Fruit fly (Drosophila melanogaster) whole organism, embryonic: ENCODE data around the gene odd.

Experiments
- ATbp ChIP-seq: fragments of 200-800 bp; sonication (Bioruptor generic); optimal IDR thresholded peaks from 2 replicates; lab custom pipeline; 2017; ENCODE audit warnings: missing biosample characterization, mild to moderate bottlenecking, missing genetic modification characterization, missing genetic modification reagents
- Abd-B ChIP-seq: fragments of 200-800 bp; sonication (Bioruptor generic); optimal IDR thresholded peaks from 2 replicates; lab custom pipeline; 2018; ENCODE audit warnings: missing biosample characterization, mild to moderate bottlenecking, missing genetic modification characterization, moderate library complexity
- Atf-2 ChIP-seq: fragments of 200-800 bp; sonication (Bioruptor generic); optimal IDR thresholded peaks from 2 replicates; lab custom pipeline; 2016; ENCODE audit warnings: missing biosample characterization, missing genetic modification characterization
- Bteb2 ChIP-seq: fragments of 200-800 bp; sonication (Bioruptor generic); optimal IDR thresholded peaks from 2 replicates; lab custom pipeline; 2016; ENCODE audit warnings: missing biosample characterization, missing genetic modification characterization
- CG10147 ChIP-seq: fragments of 200-800 bp; sonication (Bioruptor generic); optimal IDR thresholded peaks from 2 replicates; lab custom pipeline; 2019; ENCODE audit warnings: missing biosample characterization, mild to moderate bottlenecking, missing genetic modification characterization, moderate library complexity
- CG10979 ChIP-seq: fragments of 200-800 bp; sonication (Bioruptor generic); optimal IDR thresholded peaks from 2 replicates; lab custom pipeline; 2018; ENCODE audit warnings: missing biosample characterization, mild to moderate bottlenecking, missing genetic modification characterization, moderate library complexity
- CG12071 ChIP-seq: fragments of 200-800 bp; sonication (Bioruptor generic); optimal IDR thresholded peaks from 3 replicates; lab custom pipeline; 2018; ENCODE audit warnings: missing biosample characterization, mild to moderate bottlenecking, missing genetic modification characterization
- CG12219 ChIP-seq: fragments of 200-800 bp; sonication (Bioruptor generic); optimal IDR thresholded peaks from 3 replicates; lab custom pipeline; 2018; ENCODE audit warnings: missing biosample characterization, mild to moderate bottlenecking, missing genetic modification characterization
- CG15269 ChIP-seq: fragments of 200-800 bp; sonication (Bioruptor generic); optimal IDR thresholded peaks from 2 replicates; lab custom pipeline; 2018; ENCODE audit warnings: missing biosample characterization, mild to moderate bottlenecking, missing genetic modification characterization, moderate library complexity
- CG2129 ChIP-seq: fragments of 200-800 bp; sonication (Bioruptor generic); IDR thresholded peaks from 2 replicates; pipeline ENCODE4 v1.3.6; 2022; ENCODE audit warnings: missing biosample characterization, missing genetic modification characterization; ENCODE audit not compliant: partially characterized antibody
- CG2875 ChIP-seq: fragments of 200-800 bp; sonication (Bioruptor generic); optimal IDR thresholded peaks from 2 replicates; lab custom pipeline; 2017; ENCODE audit warnings: missing biosample characterization, mild to moderate bottlenecking, missing genetic modification characterization, missing genetic modification reagents
- CG30403 ChIP-seq: fragments of 200-800 bp; sonication (Bioruptor generic); optimal IDR thresholded peaks from 3 replicates; lab custom pipeline; 2016; ENCODE audit warnings: missing biosample characterization, missing genetic modification characterization
- CG3281 ChIP-seq: fragments of 200-800 bp; sonication (Bioruptor generic); optimal IDR thresholded peaks from 3 replicates; lab custom pipeline; 2017; ENCODE audit warnings: missing biosample characterization, mild to moderate bottlenecking, missing genetic modification characterization
- CG33557 ChIP-seq: fragments of 200-800 bp; sonication (Bioruptor generic); optimal IDR thresholded peaks from 2 replicates; lab custom pipeline; 2019; ENCODE audit warnings: missing biosample characterization, mild to moderate bottlenecking, missing genetic modification characterization, moderate library complexity
- CG6254 ChIP-seq: fragments of 200-800 bp; sonication (Bioruptor generic); optimal IDR thresholded peaks from 3 replicates; lab custom pipeline; 2017; ENCODE audit warnings: mild to moderate bottlenecking, missing biosample characterization, missing genetic modification reagents, missing genetic modification characterization
- CG7786 ChIP-seq: fragments of 200-800 bp; sonication (Bioruptor generic); optimal IDR thresholded peaks from 2 replicates; lab custom pipeline; 2016; ENCODE audit warnings: missing biosample characterization, missing genetic modification characterization
- CG7839 ChIP-seq: fragments of 200-800 bp; sonication (Bioruptor generic); optimal IDR thresholded peaks from 3 replicates; lab custom pipeline; 2018; ENCODE audit warnings: missing biosample characterization, mild to moderate bottlenecking, missing genetic modification characterization, moderate library complexity
- CG8089 ChIP-seq: fragments of 200-800 bp; sonication (Bioruptor generic); optimal IDR thresholded peaks from 3 replicates; lab custom pipeline; 2016; ENCODE audit warnings: missing biosample characterization, missing genetic modification characterization
- CG9797 ChIP-seq: fragments of 200-800 bp; sonication (Bioruptor generic); optimal IDR thresholded peaks from 3 replicates; lab custom pipeline; 2018; ENCODE audit warnings: missing biosample characterization, mild to moderate bottlenecking, missing genetic modification characterization
- Dp ChIP-seq: fragments of 200-800 bp; sonication (Bioruptor generic); optimal IDR thresholded peaks from 2 replicates; lab custom pipeline; 2018; ENCODE audit warnings: missing biosample characterization, mild to moderate bottlenecking, missing genetic modification characterization, moderate library complexity
- Hmr ChIP-seq: fragments of 200-800 bp; sonication (Bioruptor generic); optimal IDR thresholded peaks from 3 replicates; lab custom pipeline; 2017; ENCODE audit warnings: mild to moderate bottlenecking, missing biosample characterization, missing genetic modification reagents, missing genetic modification characterization
- Opbp ChIP-seq: fragments of 200-800 bp; sonication (Bioruptor generic); IDR thresholded peaks from 3 replicates; pipeline ENCODE4 v1.3.6; 2022; ENCODE audit warnings: missing biosample characterization, missing genetic modification characterization; ENCODE audit not compliant: partially characterized antibody
- PHDP ChIP-seq: fragments of 200-800 bp; sonication (Bioruptor generic); optimal IDR thresholded peaks from 3 replicates; lab custom pipeline; 2018; ENCODE audit warnings: missing biosample characterization, mild to moderate bottlenecking, missing genetic modification characterization, moderate library complexity
- Pdp1 ChIP-seq, 2 experiments: fragments of 200-800 bp; sonication (Bioruptor generic); optimal IDR thresholded peaks; 3 replicates each; lab custom pipeline; 2016; ENCODE audit warnings: missing biosample characterization in 2 of 2, missing genetic modification characterization in 2 of 2, mild to moderate bottlenecking in 1 of 2, moderate library complexity in 1 of 2
- Six4 ChIP-seq: fragments of 200-800 bp; sonication (Bioruptor generic); optimal IDR thresholded peaks from 2 replicates; lab custom pipeline; 2016; ENCODE audit warnings: missing biosample characterization, missing genetic modification characterization
- Trl ChIP-seq, 3 experiments: fragments of >200 bp in 2 of 3; fragments of 200-800 bp in 1 of 3; sonication (Bioruptor generic) in 1 of 3; optimal IDR thresholded peaks; 2 replicates in 1 of 3; 3 replicates in 2 of 3; lab custom pipeline; 2016 to 2017; ENCODE audit warnings: missing biosample characterization in 1 of 3, missing genetic modification characterization in 1 of 3
- Xbp1 ChIP-seq: fragments of 200-800 bp; sonication (Bioruptor generic); optimal IDR thresholded peaks from 3 replicates; lab custom pipeline; 2016; ENCODE audit warnings: missing biosample characterization, mild to moderate bottlenecking, missing genetic modification characterization
- amos ChIP-seq: fragments of 200-800 bp; sonication (Bioruptor generic); IDR thresholded peaks from 2 replicates; pipeline ENCODE4 v1.3.6; 2022; ENCODE audit warnings: missing biosample characterization, missing genetic modification characterization; ENCODE audit not compliant: partially characterized antibody
- br ChIP-seq: fragments of >200 bp; optimal IDR thresholded peaks from 2 replicates; lab custom pipeline; 2017
- bsh ChIP-seq, 2 experiments: fragments of 200-800 bp; sonication (Bioruptor generic); optimal IDR thresholded peaks; 2 replicates each; lab custom pipeline; 2017 to 2018; ENCODE audit warnings: mild to moderate bottlenecking in 2 of 2, missing biosample characterization in 2 of 2, missing genetic modification characterization in 2 of 2, moderate library complexity in 1 of 2
- cad ChIP-seq: fragments of >200 bp; optimal IDR thresholded peaks from 2 replicates; lab custom pipeline; 2017; ENCODE audit warnings: missing biosample characterization, missing genetic modification characterization
- crol ChIP-seq: fragments of 200-800 bp; sonication (Bioruptor generic); IDR thresholded peaks from 2 replicates; pipeline ENCODE4 v1.3.6; 2022; ENCODE audit warnings: missing biosample characterization, missing genetic modification characterization
- ems ChIP-seq: fragments of 200-800 bp; sonication (Bioruptor generic); optimal IDR thresholded peaks from 3 replicates; lab custom pipeline; 2016; ENCODE audit warnings: missing biosample characterization, missing genetic modification characterization
- ewg ChIP-seq: fragments of 200-800 bp; sonication (Bioruptor generic); optimal IDR thresholded peaks from 3 replicates; lab custom pipeline; 2017; ENCODE audit warnings: mild to moderate bottlenecking, missing biosample characterization, missing genetic modification reagents, missing genetic modification characterization
- ftz-f1 ChIP-seq: fragments of 200-800 bp; sonication (Bioruptor generic); optimal IDR thresholded peaks from 2 replicates; lab custom pipeline; 2016; ENCODE audit warnings: missing biosample characterization, missing genetic modification characterization
- lbe ChIP-seq: fragments of 200-800 bp; sonication (Bioruptor generic); optimal IDR thresholded peaks from 2 replicates; lab custom pipeline; 2016; ENCODE audit warnings: missing biosample characterization, mild to moderate bottlenecking, missing genetic modification characterization
- nmo ChIP-seq: fragments of 200-800 bp; sonication (Bioruptor generic); optimal IDR thresholded peaks from 2 replicates; lab custom pipeline; 2018; ENCODE audit warnings: missing biosample characterization, mild to moderate bottlenecking, missing genetic modification characterization, moderate library complexity
- odd ChIP-seq: fragments of 200-800 bp; sonication (Bioruptor generic); optimal IDR thresholded peaks from 2 replicates; lab custom pipeline; 2017; ENCODE audit warnings: missing biosample characterization, mild to moderate bottlenecking, missing genetic modification characterization
- org-1 ChIP-seq: fragments of 200-800 bp; sonication (Bioruptor generic); optimal IDR thresholded peaks from 2 replicates; lab custom pipeline; 2017; ENCODE audit warnings: missing biosample characterization, missing genetic modification characterization
- peb ChIP-seq: fragments of 200-800 bp; sonication (Bioruptor generic); IDR thresholded peaks from 2 replicates; pipeline ENCODE4 v1.3.6; 2022; ENCODE audit warnings: missing biosample characterization, missing genetic modification characterization
- prd ChIP-seq, 3 experiments: fragments of >200 bp in 2 of 3; fragments of 200-800 bp in 1 of 3; sonication (Bioruptor generic) in 1 of 3; optimal IDR thresholded peaks in 2 of 3; IDR thresholded peaks in 1 of 3; 2 replicates in 2 of 3; 3 replicates in 1 of 3; pipeline versions ENCODE4 v1.3.6 to Lab custom; 2017 to 2022; ENCODE audit warnings: missing biosample characterization in 1 of 3, missing genetic modification characterization in 1 of 3
- run ChIP-seq: fragments of 200-800 bp; sonication (Bioruptor generic); optimal IDR thresholded peaks from 3 replicates; lab custom pipeline; 2018; ENCODE audit warnings: missing biosample characterization, mild to moderate bottlenecking, missing genetic modification characterization
- sc ChIP-seq, 3 experiments: fragments of >200 bp in 2 of 3; fragments of 200-800 bp in 1 of 3; sonication (Bioruptor generic) in 1 of 3; optimal IDR thresholded peaks; 2 replicates in 2 of 3; 3 replicates in 1 of 3; lab custom pipeline; 2017; ENCODE audit warnings: mild to moderate bottlenecking in 1 of 3, missing biosample characterization in 1 of 3, missing genetic modification characterization in 1 of 3, missing genetic modification reagents in 1 of 3
- sens ChIP-seq: fragments of 200-800 bp; sonication (Bioruptor generic); peaks from one replicate; lab custom pipeline; 2016; ENCODE audit warnings: missing biosample characterization, missing genetic modification characterization
- shn ChIP-seq: fragments of 200-800 bp; sonication (Bioruptor generic); optimal IDR thresholded peaks from 3 replicates; lab custom pipeline; 2016; ENCODE audit warnings: missing biosample characterization, missing genetic modification characterization
- slbo ChIP-seq: fragments of 200-800 bp; sonication (Bioruptor generic); IDR thresholded peaks from 2 replicates; pipeline ENCODE4 v1.3.6; 2022; ENCODE audit warnings: missing biosample characterization, missing genetic modification characterization
- sna ChIP-seq: fragments of 200-800 bp; sonication (Bioruptor generic); IDR thresholded peaks from 2 replicates; pipeline ENCODE4 v1.3.6; 2022; ENCODE audit warnings: missing biosample characterization, missing genetic modification characterization; ENCODE audit not compliant: partially characterized antibody

The odd gene

DNA sequence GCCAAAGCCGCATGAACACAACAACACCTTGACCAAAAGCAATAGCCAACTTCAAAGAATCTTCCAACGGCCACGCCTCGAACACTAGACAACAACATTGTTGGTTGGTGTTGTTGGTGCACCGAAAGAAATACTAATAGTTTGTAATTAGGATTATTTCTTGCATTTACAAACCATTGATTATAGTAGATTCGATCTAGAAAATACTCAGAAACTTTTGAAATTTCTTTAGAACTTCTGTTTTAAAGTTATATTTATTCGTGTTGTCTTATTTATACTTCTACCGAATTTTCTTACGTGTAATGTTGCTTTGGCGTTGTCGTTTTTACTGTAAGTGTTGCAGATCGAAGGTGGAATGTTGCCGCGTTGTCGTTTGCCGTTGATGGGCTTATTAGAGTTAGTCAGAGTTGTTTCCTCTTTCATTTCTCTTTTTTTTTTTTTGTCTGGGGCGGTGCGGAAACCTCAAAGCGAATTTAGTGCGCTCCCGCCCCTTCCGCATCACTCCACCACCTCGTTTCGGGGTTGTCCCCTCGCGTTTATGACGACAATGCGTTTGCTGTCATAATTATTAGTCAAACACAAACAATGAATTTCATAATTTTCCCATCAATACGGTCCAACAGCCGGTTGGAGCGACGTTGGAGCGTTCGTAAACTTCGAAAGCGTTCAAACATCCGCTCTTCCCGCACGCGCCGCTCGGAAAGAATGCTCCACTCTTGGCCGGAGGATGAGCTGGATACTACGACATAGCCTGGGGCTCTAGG is 30.7 kb downstream of the odd start, which contains the start of gene CG43815 (continued):
- no peak for TF ChIP-seq ems (GFP tag; lab: Kevin White, UChicago)
- no peak for TF ChIP-seq CG6254 (GFP tag; lab: Kevin White, UChicago)
- TF ChIP-seq CG10147 (GFP tag; lab: Kevin White, UChicago): no peak
- TF ChIP-seq peb (GFP tag; lab: Robert Waterston, UW): no peak
- peak; percentile 3 for TF ChIP-seq odd (GFP tag; lab: Kevin White, UChicago)
- no peak for TF ChIP-seq cad (GFP tag; lab: Kevin White, UChicago)
- no peak for TF ChIP-seq CG2129 (GFP tag; lab: Robert Waterston, UW)
- no peak for TF ChIP-seq Abd-B (GFP tag; lab: Kevin White, UChicago)
- no peak for TF ChIP-seq slbo (GFP tag; lab: Robert Waterston, UW)
- no peak for TF ChIP-seq Six4 (GFP tag; lab: Kevin White, UChicago)
- TF ChIP-seq Trl (optimal IDR thresholded peaks at IDR 0.05; lab: Kevin White, UChicago): no peak
- TF ChIP-seq Trl (GFP tag; optimal IDR thresholded peaks at IDR 0.05; lab: Kevin White, UChicago): no peak
- peak; percentile 3 for TF ChIP-seq Xbp1 (GFP tag; lab: Kevin White, UChicago)
- TF ChIP-seq lbe (GFP tag; lab: Kevin White, UChicago): no peak
- TF ChIP-seq PHDP (tag; lab: Kevin White, UChicago): no peak
- TF ChIP-seq CG2875 (GFP tag; lab: Kevin White, UChicago): peak; percentile 33
- TF ChIP-seq sna (GFP tag; lab: Robert Waterston, UW): no peak
- no peak for TF ChIP-seq CG12219 (GFP tag; lab: Kevin White, UChicago)
- TF ChIP-seq Bteb2: no peak
- TF ChIP-seq CG8089 (GFP tag; lab: Kevin White, UChicago): no peak
- no peak for TF ChIP-seq CG15269 (tag; lab: Kevin White, UChicago)
- no peak for TF ChIP-seq shn
- TF ChIP-seq prd (optimal IDR thresholded peaks at IDR 0.05; lab: Kevin White, UChicago): no peak
- TF ChIP-seq prd (GFP tag; IDR thresholded peaks at IDR 0.05; lab: Robert Waterston, UW): peak; percentile 34; the same call in 1 of the 3 replicates
- no peak for TF ChIP-seq sc (optimal IDR thresholded peaks at IDR 0.05; lab: Kevin White, UChicago)
- no peak for TF ChIP-seq sc (GFP tag; optimal IDR thresholded peaks at IDR 0.05; lab: Kevin White, UChicago)
- no peak for TF ChIP-seq Atf-2 (GFP tag; lab: Kevin White, UChicago)
- TF ChIP-seq nmo (GFP tag; lab: Kevin White, UChicago): peak; percentile 42
- 0 out of 2 replicates have a peak, but pooled peaks have one; percentile 21 for TF ChIP-seq crol (GFP tag; lab: Robert Waterston, UW)
- peak in 1 of 2 experiments; percentile 25 for TF ChIP-seq bsh (GFP tag; optimal IDR thresholded peaks at IDR 0.05; lab: Kevin White, UChicago)
- TF ChIP-seq amos (GFP tag; lab: Robert Waterston, UW): no peak
- TF ChIP-seq org-1: no peak
- TF ChIP-seq CG7839: peak; percentile 1
- TF ChIP-seq br (lab: Kevin White, UChicago): no peak
- TF ChIP-seq CG9797 (GFP tag; lab: Kevin White, UChicago): no peak
- no peak for TF ChIP-seq run (tag; lab: Kevin White, UChicago)
- peak; percentile 52 for TF ChIP-seq CG10979 (tag; lab: Kevin White, UChicago)
- peak; percentile 7 for TF ChIP-seq CG12071 (GFP tag; lab: Kevin White, UChicago)
- TF ChIP-seq CG30403 (GFP tag; lab: Kevin White, UChicago): peak; percentile 22
- TF ChIP-seq sens: peak; percentile 84
- TF ChIP-seq CG3281 (GFP tag; lab: Kevin White, UChicago): no peak
- TF ChIP-seq ewg (GFP tag; lab: Kevin White, UChicago): no peak
- TF ChIP-seq Pdp1 (GFP tag; optimal IDR thresholded peaks at IDR 0.05; lab: Kevin White, UChicago): peak in 1 of 2 experiments; percentile 15
- TF ChIP-seq CG7786: no peak
- no peak for TF ChIP-seq ftz-f1 (GFP tag; lab: Kevin White, UChicago)
- no peak for TF ChIP-seq Hmr (GFP tag; lab: Kevin White, UChicago)
- no peak for TF ChIP-seq CG33557 (GFP tag; lab: Kevin White, UChicago)
- TF ChIP-seq ATbp: peak; percentile 51
- no peak for TF ChIP-seq Dp (GFP tag; lab: Kevin White, UChicago)
- no peak for TF ChIP-seq Opbp (GFP tag; lab: Robert Waterston, UW)
